Worm (Caenorhabditis elegans) whole organism, L4 larva: ENCODE measurements around the gene emb-8.

ENCODE experiments used
- F37D6.2 ChIP-seq: sonication (generic microtip); optimal IDR thresholded peaks from 2 replicates; lab custom pipeline; 2016; ENCODE audit warnings: mild to moderate bottlenecking, missing genetic modification characterization, missing compliant biosample characterization
- F49E8.2 ChIP-seq: sonication (generic microtip); optimal IDR thresholded peaks from 2 replicates; lab custom pipeline; 2016; ENCODE audit warnings: missing compliant biosample characterization, mild to moderate bottlenecking, missing genetic modification characterization, borderline replicate concordance
- ZK337.2 ChIP-seq: fragments of 200-800 bp; sonication (Bioruptor generic); IDR thresholded peaks from 2 replicates; pipeline ENCODE4 v1.3.6; 2022; ENCODE audit warnings: missing genetic modification reagents, missing genetic modification characterization, missing compliant biosample characterization
- ZK546.5 ChIP-seq, 2 experiments: sonication (generic microtip); optimal IDR thresholded peaks; 2 replicates each; lab custom pipeline; 2017; ENCODE audit warnings: missing biosample characterization in 2 of 2, missing genetic modification characterization in 2 of 2
- aha-1 ChIP-seq: fragments of 150-350 bp; peaks from one replicate; lab custom pipeline; 2014; ENCODE audit warnings: missing biosample characterization, missing genetic modification characterization
- ama-1 ChIP-seq: fragments of 150-350 bp; optimal IDR thresholded peaks from 2 replicates; lab custom pipeline; 2014; ENCODE audit warnings: inconsistent platforms, mixed read lengths
- arid-1 ChIP-seq: fragments of 200-800 bp; sonication (Bioruptor generic); conservative IDR thresholded peaks from 2 replicates; pipeline ENCODE4 v1.3.6; 2022; ENCODE audit warnings: missing genetic modification reagents, missing genetic modification characterization, missing compliant biosample characterization
- attf-4 ChIP-seq: sonication (generic microtip); optimal IDR thresholded peaks from 3 replicates; lab custom pipeline; 2017; ENCODE audit warnings: missing biosample characterization, missing genetic modification characterization
- ceh-32 ChIP-seq: sonication (generic microtip); optimal IDR thresholded peaks from 2 replicates; lab custom pipeline; 2016; ENCODE audit warnings: mild to moderate bottlenecking, missing genetic modification characterization, missing compliant biosample characterization; ENCODE audit not compliant: poor library complexity
- ces-1 ChIP-seq: fragments of 150-350 bp; sonication (generic microtip); optimal IDR thresholded peaks from 4 replicates; lab custom pipeline; 2014; ENCODE audit warnings: missing biosample characterization, missing genetic modification reagents, missing genetic modification characterization
- ctbp-1 ChIP-seq: fragments of 200-800 bp; sonication (Bioruptor generic); IDR thresholded peaks from 2 replicates; pipeline ENCODE4 v1.3.6; 2022; ENCODE audit warnings: missing genetic modification reagents, missing genetic modification characterization, missing compliant biosample characterization
- daf-19 ChIP-seq: fragments of 200-800 bp; sonication (Bioruptor generic); conservative IDR thresholded peaks from 2 replicates; pipeline ENCODE4 v1.3.6; 2022; ENCODE audit warnings: missing genetic modification characterization, missing compliant biosample characterization
- daf-8 ChIP-seq: fragments of 200-800 bp; sonication (Bioruptor generic); IDR thresholded peaks from 2 replicates; pipeline ENCODE4 v1.3.6; 2022; ENCODE audit warnings: missing genetic modification characterization, missing compliant biosample characterization
- dmd-6 ChIP-seq: fragments of 200-800 bp; sonication (Bioruptor generic); IDR thresholded peaks from 2 replicates; pipeline ENCODE4 v1.3.6; 2022; ENCODE audit warnings: missing genetic modification reagents, missing genetic modification characterization, missing compliant biosample characterization
- dmd-9 ChIP-seq: fragments of 200-800 bp; sonication (Bioruptor generic); IDR thresholded peaks from 2 replicates; pipeline ENCODE4 v1.3.6; 2022; ENCODE audit warnings: missing genetic modification reagents, missing genetic modification characterization, missing compliant biosample characterization
- dpl-1 ChIP-seq: fragments of 150-350 bp; optimal IDR thresholded peaks from 2 replicates; lab custom pipeline; 2014; ENCODE audit warnings: missing biosample characterization, missing genetic modification reagents, missing genetic modification characterization
- dve-1 ChIP-seq: sonication (generic microtip); optimal IDR thresholded peaks from 2 replicates; lab custom pipeline; 2017; ENCODE audit warnings: antibody characterized with exemption, mild to moderate bottlenecking, missing genetic modification characterization, missing compliant biosample characterization; ENCODE audit not compliant: insufficient read depth
- fkh-10 ChIP-seq: fragments of 150-350 bp; optimal IDR thresholded peaks from 2 replicates; lab custom pipeline; 2014; ENCODE audit warnings: missing biosample characterization, missing genetic modification reagents, missing genetic modification characterization
- fos-1 ChIP-seq: fragments of 150-350 bp; optimal IDR thresholded peaks from 2 replicates; lab custom pipeline; 2014; ENCODE audit warnings: missing biosample characterization, missing genetic modification characterization
- hif-1 ChIP-seq, 2 experiments: sonication (generic microtip); optimal IDR thresholded peaks; 2 replicates each; lab custom pipeline; 2016 to 2017; ENCODE audit warnings: missing compliant biosample characterization in 2 of 2, missing genetic modification characterization in 2 of 2, missing genetic modification reagents in 2 of 2, missing genotype in 2 of 2, mild to moderate bottlenecking in 1 of 2
- hlh-30 ChIP-seq: sonication (generic microtip); optimal IDR thresholded peaks from 2 replicates; lab custom pipeline; 2017; ENCODE audit warnings: antibody characterized with exemption, mild to moderate bottlenecking, missing genetic modification characterization, missing compliant biosample characterization; ENCODE audit not compliant: insufficient read depth
- hmg-1.1 ChIP-seq: fragments of 200-800 bp; sonication (Bioruptor generic); IDR thresholded peaks from 2 replicates; pipeline ENCODE4 v1.3.6; 2022; ENCODE audit warnings: missing genetic modification reagents, missing genetic modification characterization, missing compliant biosample characterization
- lin-13 ChIP-seq: fragments of 150-350 bp; optimal IDR thresholded peaks from 2 replicates; lab custom pipeline; 2014; ENCODE audit warnings: missing biosample characterization, missing genetic modification reagents, missing genetic modification characterization
- lin-29 ChIP-seq: fragments of 200-800 bp; sonication (Bioruptor generic); IDR thresholded peaks from 2 replicates; pipeline ENCODE4 v1.3.6; 2022; ENCODE audit warnings: missing genetic modification reagents, missing genetic modification characterization, missing compliant biosample characterization
- lin-38 ChIP-seq: fragments of 200-800 bp; sonication (Bioruptor generic); IDR thresholded peaks from 2 replicates; pipeline ENCODE4 v1.3.6; 2022; ENCODE audit warnings: missing genetic modification reagents, missing genetic modification characterization, missing compliant biosample characterization
- lsy-2 ChIP-seq, 2 experiments: fragments of 150-350 bp in 1 of 2; sonication (generic microtip) in 1 of 2; optimal IDR thresholded peaks; 2 replicates each; lab custom pipeline; 2014 to 2017; ENCODE audit warnings: missing biosample characterization in 2 of 2, missing genetic modification characterization in 2 of 2
- madf-5 ChIP-seq, 2 experiments: fragments of 200-800 bp; sonication (Bioruptor generic); IDR thresholded peaks; 2 replicates each; pipeline ENCODE4 v1.3.6; 2022; ENCODE audit warnings: missing compliant biosample characterization in 2 of 2, missing genetic modification characterization in 2 of 2
- mdl-1 ChIP-seq, 2 experiments: fragments of 150-350 bp in 1 of 2; sonication (generic microtip) in 1 of 2; optimal IDR thresholded peaks; 2 replicates each; lab custom pipeline; 2014 to 2017; ENCODE audit warnings: missing biosample characterization in 2 of 2, missing genetic modification characterization in 2 of 2
- mep-1 ChIP-seq: fragments of 150-350 bp; sonication (generic microtip); optimal IDR thresholded peaks from 3 replicates; lab custom pipeline; 2014; ENCODE audit warnings: missing biosample characterization, missing genetic modification characterization
- mxl-2 ChIP-seq: fragments of 200-800 bp; sonication (Bioruptor generic); conservative IDR thresholded peaks from 2 replicates; pipeline ENCODE4 v1.3.6; 2022; ENCODE audit warnings: missing genetic modification reagents, missing genetic modification characterization, missing compliant biosample characterization
- nhr-10 ChIP-seq: fragments of 150-350 bp; optimal IDR thresholded peaks from 2 replicates; lab custom pipeline; 2014; ENCODE audit warnings: missing biosample characterization, missing genetic modification characterization
- nhr-237 ChIP-seq: sonication (generic microtip); optimal IDR thresholded peaks from 2 replicates; lab custom pipeline; 2017; ENCODE audit warnings: missing biosample characterization, missing genetic modification characterization
- nhr-28 ChIP-seq: fragments of 150-350 bp; optimal IDR thresholded peaks from 2 replicates; lab custom pipeline; 2014; ENCODE audit warnings: missing biosample characterization, missing genetic modification characterization
- nhr-41 ChIP-seq: fragments of 200-800 bp; sonication (Bioruptor generic); IDR thresholded peaks from 2 replicates; pipeline ENCODE4 v1.3.6; 2022; ENCODE audit warnings: missing genetic modification reagents, missing genetic modification characterization, missing compliant biosample characterization
- rbr-2 ChIP-seq: sonication (generic microtip); optimal IDR thresholded peaks from 2 replicates; lab custom pipeline; 2016; ENCODE audit warnings: missing genotype, missing genetic modification characterization, missing compliant biosample characterization
- unc-130 ChIP-seq: sonication (generic microtip); optimal IDR thresholded peaks from 2 replicates; lab custom pipeline; 2016; ENCODE audit warnings: missing genetic modification reagents, missing genetic modification characterization, missing compliant biosample characterization
- unc-62 ChIP-seq, 3 experiments: fragments of 150-350 bp in 1 of 3; sonication (generic microtip); optimal IDR thresholded peaks in 2 of 3; peaks in 1 of 3; 1 replicate in 1 of 3; 2 replicates in 2 of 3; lab custom pipeline; 2014 to 2017; ENCODE audit warnings: missing biosample characterization in 3 of 3, missing genetic modification characterization in 3 of 3, missing genetic modification reagents in 3 of 3, missing genotype in 1 of 3
- zfp-2 ChIP-seq: sonication (generic microtip); optimal IDR thresholded peaks from 2 replicates; lab custom pipeline; 2016; ENCODE audit warnings: mild to moderate bottlenecking, missing genetic modification characterization, missing compliant biosample characterization
- zip-11 ChIP-seq: fragments of 200-800 bp; sonication (Bioruptor generic); IDR thresholded peaks from 2 replicates; pipeline ENCODE4 v1.3.6; 2022; ENCODE audit warnings: missing genetic modification characterization, missing compliant biosample characterization
- zip-2 ChIP-seq: fragments of 150-350 bp; optimal IDR thresholded peaks from 2 replicates; lab custom pipeline; 2014; ENCODE audit warnings: missing biosample characterization, missing genetic modification characterization

emb-8 gene

DNA sequence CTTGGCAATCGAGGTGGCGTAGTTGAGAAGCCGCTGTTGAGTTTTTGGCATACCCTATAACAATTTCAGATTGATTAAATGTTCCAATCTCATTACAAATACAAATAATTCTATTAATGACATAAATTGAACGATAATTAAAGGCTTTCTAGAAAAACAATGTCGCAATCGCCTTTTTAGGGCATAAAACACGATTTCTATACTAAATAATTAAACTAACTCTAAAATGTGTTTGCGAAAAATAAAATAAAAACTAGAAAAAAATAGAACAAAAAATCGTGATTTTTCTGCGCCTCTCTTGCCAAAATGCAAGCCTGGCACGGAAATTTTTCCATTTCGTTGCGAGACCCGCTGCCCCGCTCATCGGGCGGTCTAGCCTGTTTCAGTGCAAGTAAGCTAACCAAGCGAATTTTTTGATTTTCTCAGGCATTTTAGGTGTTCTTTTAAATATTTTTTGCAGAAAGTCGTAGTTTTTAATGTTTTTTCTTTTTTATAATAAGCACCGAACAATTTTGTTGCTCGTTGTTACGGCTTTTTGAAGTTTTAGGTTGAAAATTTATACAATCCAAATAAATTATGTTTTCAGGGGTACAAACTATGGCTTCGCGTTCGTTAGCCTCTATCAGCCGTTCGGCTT is 28.5 kb upstream of the emb-8 start, which contains the start of the genes C34E10.12, C34E10.10 and atp-2 (continued):
- TF ChIP-seq zfp-2 (no peak), unc-62 (GFP tag; optimal IDR thresholded peaks at IDR 0.05 in 1 of 2; lab: Kevin White, UChicago) (peak in 1 of 2 experiments; percentile 83), unc-62 (tag; optimal IDR thresholded peaks at IDR 0.05; lab: Kevin White, UChicago) (no peak), nhr-237 (no peak), hlh-30 (peak; percentile 77), lin-38 (GFP tag; lab: Robert Waterston, UW) (peak; percentile 78), ZK546.5 (tag; optimal IDR thresholded peaks at IDR 0.05; lab: Kevin White, UChicago) (no peak), lsy-2 (tag; optimal IDR thresholded peaks at IDR 0.05; lab: Kevin White, UChicago) (peak in 1 of 2 experiments; percentile 93), ama-1 (peak; percentile 88), lin-13 (GFP tag; lab: Kevin White, UChicago) (peak; percentile 76), F37D6.2 (tag; lab: Kevin White, UChicago) (peak; percentile 52), mdl-1 (tag; optimal IDR thresholded peaks at IDR 0.05; lab: Kevin White, UChicago) (peak in 1 of 2 experiments; percentile 28), madf-5 (GFP tag; IDR thresholded peaks at IDR 0.05; lab: Robert Waterston, UW) (no peak), arid-1 (GFP tag; lab: Robert Waterston, UW) (peak; percentile 59), hmg-1.1 (GFP tag; lab: Robert Waterston, UW) (peak; percentile 69), ces-1 (GFP tag; lab: Kevin White, UChicago) (peak; percentile 23), ZK337.2 (GFP tag; lab: Robert Waterston, UW) (no peak), nhr-28 (peak; percentile 82), attf-4 (tag; lab: Kevin White, UChicago) (no peak), ctbp-1 (GFP tag; lab: Robert Waterston, UW) (no peak), dmd-6 (GFP tag; lab: Robert Waterston, UW) (peak; percentile 44; the same call in 1 of the 2 replicates), ceh-32 (tag; lab: Kevin White, UChicago) (no peak), rbr-2 (tag; lab: Kevin White, UChicago) (peak; percentile 77), mep-1 (tag; lab: Kevin White, UChicago) (peak; percentile 95), daf-8 (GFP tag; lab: Robert Waterston, UW) (no peak), dve-1 (tag; lab: Kevin White, UChicago) (peak; percentile 92), nhr-10 (no peak), mxl-2 (GFP tag; lab: Robert Waterston, UW) (no peak), fos-1 (tag; lab: Kevin White, UChicago) (no peak), dmd-9 (GFP tag; lab: Robert Waterston, UW) (peak; percentile 42; the same call in 1 of the 2 replicates), hif-1 (tag; optimal IDR thresholded peaks at IDR 0.05; lab: Kevin White, UChicago) (peak in 1 of 2 experiments; percentile 77), fkh-10 (GFP tag; lab: Kevin White, UChicago) (peak; percentile 66), unc-130 (GFP tag; lab: Kevin White, UChicago) (peak; percentile 77), zip-2 (no peak), aha-1 (tag; lab: Kevin White, UChicago) (peak; percentile 96), daf-19 (GFP tag; lab: Robert Waterston, UW) (no peak), nhr-41 (GFP tag; lab: Robert Waterston, UW) (no peak), F49E8.2 (tag; lab: Kevin White, UChicago) (no peak), dpl-1 (GFP tag; lab: Kevin White, UChicago) (peak; percentile 81), zip-11 (GFP tag; lab: Robert Waterston, UW) (no peak)

DNA sequence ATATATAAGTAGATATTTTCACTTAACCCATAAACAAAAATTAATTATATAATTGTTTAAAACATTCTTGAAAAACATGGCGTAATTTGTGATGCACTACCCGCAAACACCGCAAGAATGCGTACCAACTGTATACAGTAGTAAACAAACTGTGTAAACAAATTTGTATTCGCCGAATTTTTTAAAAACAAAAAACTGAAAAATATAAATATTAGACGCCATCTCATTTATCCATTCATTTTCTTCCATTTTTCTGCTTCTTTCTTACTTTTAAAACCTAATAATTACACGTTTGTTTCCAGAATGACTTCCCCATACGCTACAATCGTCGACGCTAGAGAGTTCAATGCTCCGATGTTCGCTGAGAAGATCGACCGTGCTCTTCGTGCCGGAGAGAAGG is 25.8 kb upstream of the emb-8 start, which contains the start of gene nex-1:
Gene nex-1 (plus strand): TSS at position 301 of the 400 bp plus-strand sequence.
- no peak for TF ChIP-seq dve-1 (tag; lab: Kevin White, UChicago)
- TF ChIP-seq unc-62 (GFP tag; optimal IDR thresholded peaks at IDR 0.05 in 1 of 2; lab: Kevin White, UChicago): peak in 1 of 2 experiments; percentile 23
- TF ChIP-seq unc-62 (tag; optimal IDR thresholded peaks at IDR 0.05; lab: Kevin White, UChicago): no peak
- no peak for TF ChIP-seq aha-1 (tag; lab: Kevin White, UChicago)
- no peak for TF ChIP-seq lin-29 (GFP tag; lab: Robert Waterston, UW)
